Fruit fly (Drosophila melanogaster): ENCODE results near the gene alpha-Est10.

DNA sequence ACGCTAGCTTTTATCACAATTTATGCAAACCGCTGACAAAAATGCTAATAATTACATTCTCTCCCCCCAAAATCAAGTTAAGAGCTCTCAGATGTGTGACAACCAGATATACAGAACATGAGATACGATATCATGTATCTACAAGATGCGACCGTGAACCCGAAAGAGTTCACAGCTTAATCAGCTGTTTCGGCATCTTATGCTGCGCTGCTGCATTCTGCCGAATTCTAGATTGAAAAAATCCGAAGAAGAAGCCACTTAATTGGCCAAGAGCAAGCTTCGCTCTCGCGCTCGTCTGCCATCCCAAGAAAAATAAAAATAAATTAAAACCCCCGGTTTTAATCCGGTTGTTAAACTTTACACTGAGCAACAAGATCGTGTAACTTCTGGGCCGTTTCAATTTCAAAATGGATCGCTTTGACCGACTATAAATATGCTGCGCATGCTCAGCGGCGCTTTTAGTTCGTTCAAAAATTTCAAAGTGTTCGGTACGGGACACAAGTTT, 54.3 kb downstream of the alpha-Est10 start, which contains the start of gene CG14598:
- peak; percentile 83 for TF ChIP-seq EcR (GFP tag; optimal IDR thresholded peaks at IDR 0.05)
- TF ChIP-seq CG34367 (tag; optimal IDR thresholded peaks at IDR 0.05): no peak
- TF ChIP-seq D1 (tag; optimal IDR thresholded peaks at IDR 0.05): no peak
- no peak for TF ChIP-seq rn (GFP tag; IDR thresholded peaks at IDR 0.05)

Data from whole organism, pupa.